Worm (Caenorhabditis elegans) whole organism, young adult: Measurements from ENCODE around the gene C55B6.4.

Experiments used
- B0261.1 ChIP-seq: sonication (generic microtip); optimal IDR thresholded peaks from 2 replicates; lab custom pipeline; 2016; ENCODE audit warnings: mild to moderate bottlenecking, missing genetic modification characterization, moderate library complexity, missing compliant biosample characterization
- B0336.3 ChIP-seq: fragments of 200-800 bp; sonication (Bioruptor generic); IDR thresholded peaks from 2 replicates; pipeline ENCODE4 v1.3.6; 2022; ENCODE audit warnings: missing genetic modification characterization, missing compliant biosample characterization
- C17E4.6 ChIP-seq: fragments of 200-800 bp; sonication (Bioruptor generic); IDR thresholded peaks from 2 replicates; pipeline ENCODE4 v1.3.6; 2022; ENCODE audit warnings: missing genetic modification reagents, missing genetic modification characterization, missing compliant biosample characterization
- F22D6.2 ChIP-seq: sonication (generic microtip); optimal IDR thresholded peaks from 2 replicates; lab custom pipeline; 2016; ENCODE audit warnings: mild to moderate bottlenecking, missing genetic modification characterization, missing compliant biosample characterization
- F23B12.7 ChIP-seq: sonication (generic microtip); optimal IDR thresholded peaks from 2 replicates; lab custom pipeline; 2017; ENCODE audit warnings: missing genetic modification characterization, mild to moderate bottlenecking, missing compliant biosample characterization, antibody characterized with exemption, moderate library complexity; ENCODE audit not compliant: insufficient read depth
- F57C9.4 ChIP-seq: sonication (generic microtip); optimal IDR thresholded peaks from 2 replicates; lab custom pipeline; 2017; ENCODE audit warnings: mild to moderate bottlenecking, missing genetic modification characterization, missing compliant biosample characterization
- K11D2.4 ChIP-seq: fragments of 200-800 bp; sonication (Bioruptor generic); IDR thresholded peaks from 2 replicates; pipeline ENCODE4 v1.3.6; 2022; ENCODE audit warnings: missing genetic modification reagents, missing genetic modification characterization, missing compliant biosample characterization
- T07F8.4 ChIP-seq: sonication (generic microtip); optimal IDR thresholded peaks from 2 replicates; lab custom pipeline; 2016; ENCODE audit warnings: mild to moderate bottlenecking, missing genetic modification characterization, moderate library complexity, missing compliant biosample characterization
- T26A5.8 ChIP-seq: sonication (generic microtip); optimal IDR thresholded peaks from 2 replicates; lab custom pipeline; 2016; ENCODE audit warnings: missing genetic modification characterization, missing compliant biosample characterization
- Y53G8AR.9 ChIP-seq: fragments of 200-800 bp; sonication (Bioruptor generic); conservative IDR thresholded peaks from 2 replicates; pipeline ENCODE4 v1.3.6; 2022; ENCODE audit warnings: missing genetic modification reagents, missing genetic modification characterization, missing compliant biosample characterization
- akir-1 ChIP-seq: fragments of 200-800 bp; sonication (Bioruptor generic); optimal IDR thresholded peaks from 2 replicates; lab custom pipeline; 2018; ENCODE audit warnings: mild to moderate bottlenecking, missing genetic modification characterization, moderate library complexity, missing compliant biosample characterization
- attf-5 ChIP-seq: fragments of 200-800 bp; sonication (Bioruptor generic); optimal IDR thresholded peaks from 2 replicates; lab custom pipeline; 2018; ENCODE audit warnings: mild to moderate bottlenecking, missing genetic modification characterization, missing compliant biosample characterization
- bed-1 ChIP-seq: fragments of 200-800 bp; sonication (Bioruptor generic); IDR thresholded peaks from 2 replicates; pipeline ENCODE4 v1.3.6; 2022; ENCODE audit warnings: missing genetic modification reagents, missing genetic modification characterization, missing compliant biosample characterization
- ceh-100 ChIP-seq: fragments of 200-800 bp; sonication (Bioruptor generic); IDR thresholded peaks from 2 replicates; pipeline ENCODE4 v1.3.6; 2022; ENCODE audit warnings: missing genetic modification reagents, missing genetic modification characterization, missing compliant biosample characterization
- ceh-58 ChIP-seq: fragments of 200-800 bp; sonication (Bioruptor generic); IDR thresholded peaks from 2 replicates; pipeline ENCODE4 v1.3.6; 2022; ENCODE audit warnings: missing genetic modification characterization, missing compliant biosample characterization
- chd-7 ChIP-seq: sonication (generic microtip); optimal IDR thresholded peaks from 2 replicates; lab custom pipeline; 2016; ENCODE audit warnings: mild to moderate bottlenecking, missing genetic modification characterization, moderate library complexity, missing compliant biosample characterization
- die-1 ChIP-seq: sonication (generic microtip); optimal IDR thresholded peaks from 2 replicates; lab custom pipeline; 2016; ENCODE audit warnings: missing genotype, mild to moderate bottlenecking, missing genetic modification characterization, missing compliant biosample characterization
- dpl-1 ChIP-seq: fragments of 150-350 bp; optimal IDR thresholded peaks from 2 replicates; lab custom pipeline; 2014; ENCODE audit warnings: missing biosample characterization, missing genetic modification reagents, missing genetic modification characterization
- egl-44 ChIP-seq: fragments of 200-800 bp; sonication (Bioruptor generic); IDR thresholded peaks from 2 replicates; pipeline ENCODE4 v1.3.6; 2022; ENCODE audit warnings: missing genetic modification reagents, missing genetic modification characterization, missing compliant biosample characterization
- egrh-3 ChIP-seq: fragments of 200-800 bp; sonication (Bioruptor generic); IDR thresholded peaks from 2 replicates; pipeline ENCODE4 v1.3.6; 2022; ENCODE audit warnings: missing genetic modification reagents, missing genetic modification characterization, missing compliant biosample characterization
- gei-17 ChIP-seq: fragments of 200-800 bp; sonication (Bioruptor generic); optimal IDR thresholded peaks from 2 replicates; lab custom pipeline; 2018; ENCODE audit warnings: mild to moderate bottlenecking, missing genetic modification characterization, missing compliant biosample characterization
- him-1 ChIP-seq: sonication (generic microtip); optimal IDR thresholded peaks from 2 replicates; lab custom pipeline; 2016; ENCODE audit warnings: missing genotype, missing genetic modification reagents, missing genetic modification characterization, missing compliant biosample characterization
- hlh-12 ChIP-seq: sonication (generic microtip); optimal IDR thresholded peaks from 2 replicates; lab custom pipeline; 2016; ENCODE audit warnings: missing genetic modification characterization, missing compliant biosample characterization
- hlh-26 ChIP-seq: fragments of 200-800 bp; sonication (Bioruptor generic); conservative IDR thresholded peaks from 2 replicates; pipeline ENCODE4 v1.3.6; 2022; ENCODE audit warnings: missing genetic modification reagents, missing genetic modification characterization, missing compliant biosample characterization
- hmg-1.2 ChIP-seq: fragments of 200-800 bp; sonication (Bioruptor generic); IDR thresholded peaks from 2 replicates; pipeline ENCODE4 v1.3.6; 2022; ENCODE audit warnings: missing genetic modification reagents, missing genetic modification characterization, missing compliant biosample characterization
- hmg-20 ChIP-seq: fragments of 200-800 bp; sonication (Bioruptor generic); IDR thresholded peaks from 2 replicates; pipeline ENCODE4 v1.3.6; 2022; ENCODE audit warnings: missing genetic modification reagents, missing genetic modification characterization, missing compliant biosample characterization
- lag-1 ChIP-seq: fragments of 200-800 bp; sonication (Bioruptor generic); IDR thresholded peaks from 2 replicates; pipeline ENCODE4 v1.3.6; 2022; ENCODE audit warnings: missing genetic modification reagents, missing genetic modification characterization, missing compliant biosample characterization
- let-607 ChIP-seq, 2 experiments: fragments of 200-800 bp in 1 of 2; sonication (Bioruptor generic) in 1 of 2; sonication (generic microtip) in 1 of 2; optimal IDR thresholded peaks; 2 replicates each; lab custom pipeline; 2016 to 2018; ENCODE audit warnings: mild to moderate bottlenecking in 2 of 2, missing compliant biosample characterization in 2 of 2, missing genetic modification characterization in 2 of 2, moderate library complexity in 2 of 2, missing genotype in 1 of 2
- lin-26 ChIP-seq: fragments of 200-800 bp; sonication (Bioruptor generic); IDR thresholded peaks from 2 replicates; pipeline ENCODE4 v1.3.6; 2022; ENCODE audit warnings: missing genetic modification reagents, missing genetic modification characterization, missing compliant biosample characterization
- lin-54 ChIP-seq: fragments of 200-800 bp; sonication (Bioruptor generic); optimal IDR thresholded peaks from 2 replicates; lab custom pipeline; 2018; ENCODE audit warnings: mild to moderate bottlenecking, missing genetic modification characterization, missing compliant biosample characterization
- lsl-1 ChIP-seq: fragments of 200-800 bp; sonication (Bioruptor generic); optimal IDR thresholded peaks from 2 replicates; lab custom pipeline; 2018; ENCODE audit warnings: mild to moderate bottlenecking, missing genetic modification characterization, moderate library complexity, missing compliant biosample characterization
- nhr-120 ChIP-seq: fragments of 200-800 bp; sonication (Bioruptor generic); IDR thresholded peaks from 2 replicates; pipeline ENCODE4 v1.3.6; 2022; ENCODE audit warnings: missing genetic modification characterization, missing compliant biosample characterization
- nhr-80 ChIP-seq: sonication (generic microtip); optimal IDR thresholded peaks from 2 replicates; lab custom pipeline; 2016; ENCODE audit warnings: missing genetic modification characterization, missing compliant biosample characterization
- pbrm-1 ChIP-seq: fragments of 200-800 bp; sonication (Bioruptor generic); IDR thresholded peaks from 2 replicates; pipeline ENCODE4 v1.3.6; 2022; ENCODE audit warnings: missing genetic modification reagents, missing genetic modification characterization, missing compliant biosample characterization
- rcor-1 ChIP-seq: fragments of 200-800 bp; sonication (Bioruptor generic); IDR thresholded peaks from 2 replicates; pipeline ENCODE4 v1.3.6; 2022; ENCODE audit warnings: missing genetic modification reagents, missing genetic modification characterization, missing compliant biosample characterization
- sdz-38 ChIP-seq: sonication (generic microtip); optimal IDR thresholded peaks from 2 replicates; lab custom pipeline; 2016; ENCODE audit warnings: missing genotype, missing genetic modification characterization, missing compliant biosample characterization
- sea-2 ChIP-seq: fragments of 200-800 bp; sonication (Bioruptor generic); IDR thresholded peaks from 2 replicates; pipeline ENCODE4 v1.3.6; 2022; ENCODE audit warnings: missing genetic modification characterization, missing compliant biosample characterization
- snpc-1.1 ChIP-seq: sonication (generic microtip); optimal IDR thresholded peaks from 2 replicates; lab custom pipeline; 2017; ENCODE audit warnings: missing genetic modification characterization, mild to moderate bottlenecking, missing compliant biosample characterization, antibody characterized with exemption, moderate library complexity, missing genotype, missing genetic modification reagents; ENCODE audit not compliant: insufficient read depth
- snpc-1.3 ChIP-seq: sonication (generic microtip); optimal IDR thresholded peaks from 2 replicates; lab custom pipeline; 2017; ENCODE audit warnings: missing genetic modification characterization, mild to moderate bottlenecking, missing compliant biosample characterization, antibody characterized with exemption, moderate library complexity, missing genotype, missing genetic modification reagents; ENCODE audit not compliant: insufficient read depth
- snpc-3.4 ChIP-seq: sonication (generic microtip); optimal IDR thresholded peaks from 2 replicates; lab custom pipeline; 2017; ENCODE audit warnings: missing genetic modification characterization, mild to moderate bottlenecking, missing compliant biosample characterization, antibody characterized with exemption, moderate library complexity, missing genotype, missing genetic modification reagents
- snpc-4 ChIP-seq, 5 experiments: fragments of 150-350 bp in 1 of 5; sonication (generic microtip) in 4 of 5; optimal IDR thresholded peaks; 2 replicates each; lab custom pipeline; 2014 to 2018; ENCODE audit warnings: missing genetic modification characterization in 5 of 5, missing biosample characterization in 3 of 5, antibody characterized with exemption in 2 of 5, mild to moderate bottlenecking in 2 of 5, missing compliant biosample characterization in 2 of 5, missing genotype in 2 of 5, moderate library complexity in 2 of 5, missing genetic modification reagents in 1 of 5
- somi-1 ChIP-seq: fragments of 200-800 bp; sonication (Bioruptor generic); optimal IDR thresholded peaks from 2 replicates; lab custom pipeline; 2018; ENCODE audit warnings: mild to moderate bottlenecking, missing genetic modification characterization, missing compliant biosample characterization
- tbp1 ChIP-seq: fragments of 200-800 bp; sonication (Bioruptor generic); optimal IDR thresholded peaks from 2 replicates; lab custom pipeline; 2018; ENCODE audit warnings: mild to moderate bottlenecking, missing genetic modification characterization, missing compliant biosample characterization
- tbx-9 ChIP-seq: sonication (generic microtip); optimal IDR thresholded peaks from 2 replicates; lab custom pipeline; 2016; ENCODE audit warnings: borderline replicate concordance, missing genetic modification characterization, inconsistent platforms, missing compliant biosample characterization
- unc-130 ChIP-seq: sonication (generic microtip); optimal IDR thresholded peaks from 2 replicates; lab custom pipeline; 2016; ENCODE audit warnings: missing genetic modification reagents, missing genetic modification characterization, missing compliant biosample characterization
- ztf-22 ChIP-seq: fragments of 200-800 bp; sonication (Bioruptor generic); optimal IDR thresholded peaks from 2 replicates; lab custom pipeline; 2018; ENCODE audit warnings: mild to moderate bottlenecking, missing genetic modification characterization, moderate library complexity, missing compliant biosample characterization
- ztf-25 ChIP-seq: fragments of 200-800 bp; sonication (Bioruptor generic); IDR thresholded peaks from 2 replicates; pipeline ENCODE4 v1.3.6; 2022; ENCODE audit warnings: missing genetic modification reagents, missing genetic modification characterization, missing compliant biosample characterization
- ztf-28 ChIP-seq: fragments of 200-800 bp; sonication (Bioruptor generic); IDR thresholded peaks from 2 replicates; pipeline ENCODE4 v1.3.6; 2022; ENCODE audit warnings: missing genetic modification reagents, missing genetic modification characterization, missing compliant biosample characterization
- ztf-6 ChIP-seq: fragments of 200-800 bp; sonication (Bioruptor generic); IDR thresholded peaks from 2 replicates; pipeline ENCODE4 v1.3.6; 2022; ENCODE audit warnings: missing genetic modification reagents, missing genetic modification characterization, missing compliant biosample characterization

C55B6.4 gene

DNA sequence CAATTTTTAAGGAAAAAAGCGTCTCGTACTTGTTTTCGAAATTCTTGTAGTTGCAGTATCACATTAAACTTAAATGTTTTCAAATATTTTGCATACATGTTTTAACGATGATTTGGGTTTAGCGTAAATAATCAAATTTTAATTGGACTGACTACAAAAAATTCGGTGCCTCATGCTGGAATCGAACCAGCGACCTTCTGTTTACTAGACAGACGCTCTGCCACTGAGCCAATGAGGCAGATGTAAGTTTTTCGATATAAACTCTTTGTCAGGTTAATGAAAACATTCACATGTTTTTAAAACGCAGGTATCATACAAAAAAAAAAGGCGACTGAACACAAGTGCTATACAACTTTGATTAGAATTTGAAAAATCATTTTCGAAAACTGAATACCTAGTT is 10.7 kb downstream of the C55B6.4 start (continued):
- TF ChIP-seq tbp1 (GFP tag; lab: Kevin White, UChicago) (peak; percentile 87), F23B12.7 (tag; lab: Kevin White, UChicago) (no peak), let-607 (tag; optimal IDR thresholded peaks at IDR 0.05; lab: Kevin White, UChicago) (peak in 1 of 2 experiments; percentile 11), ztf-25 (GFP tag; lab: Robert Waterston, UW) (0 out of 2 replicates have a peak, but pooled peaks have one; percentile 32), K11D2.4 (GFP tag; lab: Robert Waterston, UW) (no peak), T07F8.4 (no peak), akir-1 (no peak), hmg-1.2 (GFP tag; lab: Robert Waterston, UW) (peak; percentile 32; the same call in 1 of the 2 replicates), F22D6.2 (no peak), egrh-3 (GFP tag; lab: Robert Waterston, UW) (no peak), ceh-100 (no peak), lin-26 (peak; percentile 81), T26A5.8 (tag; lab: Kevin White, UChicago) (no peak), nhr-120 (GFP tag; lab: Robert Waterston, UW) (no peak), sdz-38 (no peak), hlh-12 (tag; lab: Kevin White, UChicago) (no peak), B0336.3 (GFP tag; lab: Robert Waterston, UW) (no peak), snpc-1.3 (tag; lab: Kevin White, UChicago) (peak; percentile 54), chd-7 (no peak), bed-1 (GFP tag; lab: Robert Waterston, UW) (no peak), him-1 (tag; lab: Kevin White, UChicago) (peak; percentile 77), hmg-20 (GFP tag; lab: Robert Waterston, UW) (no peak), B0261.1 (tag; lab: Kevin White, UChicago) (peak; percentile 70), gei-17 (no peak), lin-54 (GFP tag; lab: Kevin White, UChicago) (no peak), ztf-22 (GFP tag; lab: Kevin White, UChicago) (no peak), snpc-3.4 (tag; lab: Kevin White, UChicago) (no peak), ztf-6 (GFP tag; lab: Robert Waterston, UW) (no peak), egl-44 (GFP tag; lab: Robert Waterston, UW) (no peak), sea-2 (GFP tag; lab: Robert Waterston, UW) (no peak), rcor-1 (GFP tag; lab: Robert Waterston, UW) (peak; percentile 41; the same call in 1 of the 2 replicates), lag-1 (GFP tag; lab: Robert Waterston, UW) (no peak), unc-130 (GFP tag; lab: Kevin White, UChicago) (no peak), hlh-26 (GFP tag; lab: Robert Waterston, UW) (no peak), ztf-28 (GFP tag; lab: Robert Waterston, UW) (no peak)

DNA sequence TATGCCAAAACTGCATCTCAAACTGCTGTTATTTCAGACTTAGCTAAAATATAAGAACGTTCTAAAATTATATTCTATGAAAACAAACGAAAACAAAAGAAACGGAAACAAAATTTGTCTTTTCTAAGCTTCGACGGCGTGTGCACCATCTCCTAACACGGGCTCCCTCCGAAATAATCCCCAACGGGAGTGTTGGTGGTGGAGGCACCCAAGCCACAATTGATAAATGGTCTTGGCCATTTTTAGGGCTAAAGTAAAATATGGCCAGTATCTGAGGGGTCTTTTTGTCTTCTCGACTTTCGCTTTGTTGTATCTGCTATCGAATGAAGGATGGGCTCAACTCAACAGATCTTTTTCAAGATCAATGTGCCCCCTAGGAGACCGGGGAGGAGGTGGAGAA is 12.1 kb downstream of the C55B6.4 start:
- TF ChIP-seq tbx-9 (tag; lab: Kevin White, UChicago) (no peak), dpl-1 (GFP tag; lab: Kevin White, UChicago) (no peak), ceh-58 (GFP tag; lab: Robert Waterston, UW) (no peak), tbp1 (GFP tag; lab: Kevin White, UChicago) (no peak), nhr-80 (tag; lab: Kevin White, UChicago) (no peak), hmg-1.2 (GFP tag; lab: Robert Waterston, UW) (no peak), attf-5 (no peak), lsl-1 (no peak), snpc-1.1 (tag; lab: Kevin White, UChicago) (no peak), F57C9.4 (tag; lab: Kevin White, UChicago) (no peak), snpc-4 (GFP tag; optimal IDR thresholded peaks at IDR 0.05; lab: Kevin White, UChicago) (no peak), snpc-4 (tag; optimal IDR thresholded peaks at IDR 0.05; lab: Kevin White, UChicago) (no peak), pbrm-1 (GFP tag; lab: Robert Waterston, UW) (no peak), die-1 (tag; lab: Kevin White, UChicago) (no peak), C17E4.6 (GFP tag; lab: Robert Waterston, UW) (no peak), somi-1 (GFP tag; lab: Kevin White, UChicago) (no peak), Y53G8AR.9 (GFP tag; lab: Robert Waterston, UW) (no peak)
